Worm (Caenorhabditis elegans) whole organism, L3 larva: Measurements from ENCODE around the gene T27D12.6.

Experiments
- R02D3.7 ChIP-seq: fragments of 150-350 bp; optimal IDR thresholded peaks from 2 replicates; lab custom pipeline; 2014; ENCODE audit warnings: missing biosample characterization, missing genetic modification characterization
- ZK546.5 ChIP-seq: sonication (generic microtip); optimal IDR thresholded peaks from 2 replicates; lab custom pipeline; 2017; ENCODE audit warnings: missing biosample characterization, missing genetic modification characterization
- aly-2 ChIP-seq: fragments of 150-350 bp; optimal IDR thresholded peaks from 2 replicates; lab custom pipeline; 2014; ENCODE audit warnings: missing biosample characterization, missing genetic modification characterization
- ama-1 ChIP-seq: fragments of 150-350 bp; optimal IDR thresholded peaks from 2 replicates; lab custom pipeline; 2018
- ceh-16 ChIP-seq: sonication (generic microtip); optimal IDR thresholded peaks from 2 replicates; lab custom pipeline; 2017; ENCODE audit warnings: missing biosample characterization, missing genetic modification characterization
- ceh-28 ChIP-seq: fragments of 150-350 bp; optimal IDR thresholded peaks from 2 replicates; lab custom pipeline; 2014; ENCODE audit warnings: missing biosample characterization, missing genetic modification reagents, missing genetic modification characterization
- ceh-82 ChIP-seq: fragments of 150-350 bp; optimal IDR thresholded peaks from 2 replicates; lab custom pipeline; 2014; ENCODE audit warnings: missing biosample characterization, missing genetic modification characterization
- ceh-9 ChIP-seq: sonication (generic microtip); optimal IDR thresholded peaks from 2 replicates; lab custom pipeline; 2018; ENCODE audit warnings: missing biosample characterization, missing genetic modification characterization
- egl-27 ChIP-seq: sonication (generic microtip); optimal IDR thresholded peaks from 4 replicates; lab custom pipeline; 2017; ENCODE audit warnings: missing biosample characterization, missing genetic modification reagents, missing genetic modification characterization
- egl-5 ChIP-seq: fragments of 150-350 bp; optimal IDR thresholded peaks from 2 replicates; lab custom pipeline; 2017; ENCODE audit warnings: missing biosample characterization, missing genetic modification reagents, missing genetic modification characterization, inconsistent platforms
- elt-1 ChIP-seq: fragments of 150-350 bp; optimal IDR thresholded peaks from 2 replicates; lab custom pipeline; 2014; ENCODE audit warnings: missing biosample characterization, missing genetic modification characterization
- elt-2 ChIP-seq: sonication (generic microtip); optimal IDR thresholded peaks from 2 replicates; lab custom pipeline; 2016; ENCODE audit warnings: missing genetic modification reagents, mild to moderate bottlenecking, missing genetic modification characterization, missing compliant biosample characterization
- eor-1 ChIP-seq, 2 experiments: fragments of 150-350 bp; optimal IDR thresholded peaks; 2 replicates each; lab custom pipeline; 2014 to 2018; ENCODE audit warnings: missing biosample characterization in 2 of 2, missing genetic modification characterization in 2 of 2
- fkh-10 ChIP-seq: sonication (generic microtip); optimal IDR thresholded peaks from 2 replicates; lab custom pipeline; 2017; ENCODE audit warnings: missing biosample characterization, missing genetic modification reagents, missing genetic modification characterization
- fkh-2 ChIP-seq: fragments of 150-350 bp; optimal IDR thresholded peaks from 2 replicates; lab custom pipeline; 2014; ENCODE audit warnings: missing biosample characterization, missing genetic modification reagents, missing genetic modification characterization
- fos-1 ChIP-seq: fragments of 150-350 bp; optimal IDR thresholded peaks from 2 replicates; lab custom pipeline; 2014; ENCODE audit warnings: missing biosample characterization, missing genetic modification characterization
- hmg-11 ChIP-seq: sonication (generic microtip); optimal IDR thresholded peaks from 2 replicates; lab custom pipeline; 2016; ENCODE audit warnings: missing genetic modification characterization, missing compliant biosample characterization
- jun-1 ChIP-seq: fragments of 150-350 bp; optimal IDR thresholded peaks from 2 replicates; lab custom pipeline; 2014; ENCODE audit warnings: missing biosample characterization, missing genetic modification reagents, missing genetic modification characterization
- lin-15B ChIP-seq: fragments of 150-350 bp; optimal IDR thresholded peaks from 2 replicates; lab custom pipeline; 2014; ENCODE audit warnings: missing biosample characterization, missing genetic modification characterization
- lin-39 ChIP-seq: fragments of 150-350 bp; optimal IDR thresholded peaks from 2 replicates; lab custom pipeline; 2018; ENCODE audit warnings: missing biosample characterization, missing genetic modification reagents, missing genetic modification characterization
- lsy-12 ChIP-seq: sonication (generic microtip); optimal IDR thresholded peaks from 2 replicates; lab custom pipeline; 2016; ENCODE audit warnings: mild to moderate bottlenecking, missing genetic modification characterization, missing compliant biosample characterization
- mdl-1 ChIP-seq: fragments of 150-350 bp; optimal IDR thresholded peaks from 2 replicates; lab custom pipeline; 2014; ENCODE audit warnings: missing biosample characterization, missing genetic modification characterization
- nfya-1 ChIP-seq: sonication (generic microtip); optimal IDR thresholded peaks from 2 replicates; lab custom pipeline; 2017; ENCODE audit warnings: missing genetic modification characterization, mild to moderate bottlenecking, missing compliant biosample characterization, antibody characterized with exemption, moderate library complexity; ENCODE audit not compliant: insufficient read depth
- nhr-11 ChIP-seq: fragments of 150-350 bp; optimal IDR thresholded peaks from 2 replicates; lab custom pipeline; 2014; ENCODE audit warnings: missing biosample characterization, missing genetic modification characterization
- nhr-12 ChIP-seq: fragments of 150-350 bp; optimal IDR thresholded peaks from 2 replicates; lab custom pipeline; 2014; ENCODE audit warnings: missing biosample characterization, missing genetic modification characterization
- nhr-23 ChIP-seq: fragments of 150-350 bp; optimal IDR thresholded peaks from 2 replicates; lab custom pipeline; 2014; ENCODE audit warnings: missing biosample characterization, missing genetic modification reagents, missing genetic modification characterization
- nhr-237 ChIP-seq: fragments of 150-350 bp; optimal IDR thresholded peaks from 2 replicates; lab custom pipeline; 2014; ENCODE audit warnings: missing biosample characterization, missing genetic modification characterization
- nhr-25 ChIP-seq: sonication (generic microtip); optimal IDR thresholded peaks from 2 replicates; lab custom pipeline; 2017; ENCODE audit warnings: missing biosample characterization, missing genetic modification characterization
- nhr-28 ChIP-seq: fragments of 150-350 bp; optimal IDR thresholded peaks from 2 replicates; lab custom pipeline; 2014; ENCODE audit warnings: missing biosample characterization, missing genetic modification characterization
- nhr-43 ChIP-seq: sonication (generic microtip); optimal IDR thresholded peaks from 2 replicates; lab custom pipeline; 2016; ENCODE audit warnings: mild to moderate bottlenecking, missing genetic modification characterization, missing compliant biosample characterization; ENCODE audit not compliant: poor library complexity, severe bottlenecking
- nhr-76 ChIP-seq: fragments of 150-350 bp; sonication (generic microtip); optimal IDR thresholded peaks from 5 replicates; lab custom pipeline; 2014; ENCODE audit warnings: missing biosample characterization, missing genetic modification characterization
- nhr-77 ChIP-seq: fragments of 150-350 bp; optimal IDR thresholded peaks from 2 replicates; lab custom pipeline; 2014; ENCODE audit warnings: missing biosample characterization, missing genetic modification characterization
- pha-4 ChIP-seq: fragments of 150-350 bp; optimal IDR thresholded peaks from 2 replicates; lab custom pipeline; 2014; ENCODE audit warnings: missing biosample characterization, missing genetic modification reagents, missing genetic modification characterization
- pqm-1 ChIP-seq: fragments of 150-350 bp; optimal IDR thresholded peaks from 2 replicates; lab custom pipeline; 2017; ENCODE audit warnings: missing biosample characterization, missing genetic modification characterization, inconsistent platforms
- sea-2 ChIP-seq: fragments of 150-350 bp; sonication (generic microtip); optimal IDR thresholded peaks from 4 replicates; lab custom pipeline; 2014; ENCODE audit warnings: missing biosample characterization, missing genetic modification reagents, missing genetic modification characterization
- skn-1 ChIP-seq: fragments of 150-350 bp; optimal IDR thresholded peaks from 2 replicates; lab custom pipeline; 2014; ENCODE audit warnings: missing biosample characterization, missing genetic modification characterization
- snpc-4 ChIP-seq: fragments of 150-350 bp; optimal IDR thresholded peaks from 2 replicates; lab custom pipeline; 2014; ENCODE audit warnings: missing biosample characterization, missing genetic modification characterization
- tbx-2 ChIP-seq: sonication (generic microtip); optimal IDR thresholded peaks from 2 replicates; lab custom pipeline; 2016; ENCODE audit warnings: mild to moderate bottlenecking, missing genetic modification characterization, missing compliant biosample characterization
- unc-62 ChIP-seq: fragments of 150-350 bp; sonication (generic microtip); optimal IDR thresholded peaks from 4 replicates; lab custom pipeline; 2014; ENCODE audit warnings: missing biosample characterization, missing genetic modification reagents, missing genetic modification characterization
- ztf-11 ChIP-seq: fragments of 150-350 bp; optimal IDR thresholded peaks from 2 replicates; lab custom pipeline; 2014; ENCODE audit warnings: missing biosample characterization, missing genetic modification characterization
- ztf-4 ChIP-seq: fragments of 150-350 bp; optimal IDR thresholded peaks from 2 replicates; lab custom pipeline; 2014; ENCODE audit warnings: missing biosample characterization, missing genetic modification characterization

T27D12.6 gene

ce11 chrII:11865644-11866043, 30.3 kb downstream of the T27D12.6 start, which contains the start of gene K12D12.4:
TSS of gene K12D12.4 (minus strand) at chrII:11865744.
- no peak for TF ChIP-seq aly-2 (tag; lab: Kevin White, UChicago)
- no peak for TF ChIP-seq fkh-10 (GFP tag; lab: Kevin White, UChicago)
- no peak for TF ChIP-seq eor-1 (tag; optimal IDR thresholded peaks at IDR 0.05; lab: Kevin White, UChicago)
- TF ChIP-seq nhr-23 (tag; lab: Kevin White, UChicago), result no peak
- no peak for TF ChIP-seq nhr-237
- no peak for TF ChIP-seq nfya-1
- no peak for TF ChIP-seq jun-1 (tag; lab: Kevin White, UChicago)
- TF ChIP-seq ceh-16, result no peak
- TF ChIP-seq nhr-11 (tag; lab: Kevin White, UChicago), result no peak
- no peak for TF ChIP-seq R02D3.7 (tag; lab: Kevin White, UChicago)
- no peak for TF ChIP-seq fkh-2 (tag; lab: Kevin White, UChicago)
- TF ChIP-seq nhr-43, result no peak

- TF ChIP-seq ztf-11 (tag; lab: Kevin White, UChicago), result no peak
- no peak for TF ChIP-seq nhr-25
- no peak for TF ChIP-seq hmg-11
- TF ChIP-seq nhr-77 (tag; lab: Kevin White, UChicago), result no peak
- TF ChIP-seq skn-1 (tag; lab: Kevin White, UChicago), result no peak
- no peak for TF ChIP-seq nhr-12 (tag; lab: Kevin White, UChicago)
- no peak for TF ChIP-seq snpc-4 (tag; lab: Kevin White, UChicago)
- TF ChIP-seq fkh-10 (GFP tag; lab: Kevin White, UChicago), result no peak
- TF ChIP-seq nhr-23 (tag; lab: Kevin White, UChicago), result no peak
- TF ChIP-seq ztf-4 (tag; lab: Kevin White, UChicago), result no peak
- TF ChIP-seq lin-39 (tag; lab: Kevin White, UChicago), result no peak
- no peak for TF ChIP-seq ZK546.5 (tag; lab: Kevin White, UChicago)
- TF ChIP-seq lsy-12 (tag; lab: Kevin White, UChicago), result no peak
Measured at ce11 chrII:11868234-11868633, 32.9 kb downstream of the T27D12.6 start, which contains the start of gene col-84. TSS of gene col-84 (plus strand) at chrII:11868534.

- TF ChIP-seq ceh-28 (tag; lab: Kevin White, UChicago) (no peak), nhr-76 (no peak), ceh-16 (no peak), R02D3.7 (tag; lab: Kevin White, UChicago) (no peak), mdl-1 (tag; lab: Kevin White, UChicago) (no peak), lin-15B (tag; lab: Kevin White, UChicago) (no peak), ceh-9 (no peak), nhr-12 (tag; lab: Kevin White, UChicago) (no peak), unc-62 (no peak), nfya-1 (no peak), eor-1 (tag; optimal IDR thresholded peaks at IDR 0.05; lab: Kevin White, UChicago) (no peak), nhr-77 (tag; lab: Kevin White, UChicago) (no peak), tbx-2 (tag; lab: Kevin White, UChicago) (no peak)
Measured at ce11 chrII:11868893-11869292, 33.6 kb downstream of the T27D12.6 start.

DNA sequence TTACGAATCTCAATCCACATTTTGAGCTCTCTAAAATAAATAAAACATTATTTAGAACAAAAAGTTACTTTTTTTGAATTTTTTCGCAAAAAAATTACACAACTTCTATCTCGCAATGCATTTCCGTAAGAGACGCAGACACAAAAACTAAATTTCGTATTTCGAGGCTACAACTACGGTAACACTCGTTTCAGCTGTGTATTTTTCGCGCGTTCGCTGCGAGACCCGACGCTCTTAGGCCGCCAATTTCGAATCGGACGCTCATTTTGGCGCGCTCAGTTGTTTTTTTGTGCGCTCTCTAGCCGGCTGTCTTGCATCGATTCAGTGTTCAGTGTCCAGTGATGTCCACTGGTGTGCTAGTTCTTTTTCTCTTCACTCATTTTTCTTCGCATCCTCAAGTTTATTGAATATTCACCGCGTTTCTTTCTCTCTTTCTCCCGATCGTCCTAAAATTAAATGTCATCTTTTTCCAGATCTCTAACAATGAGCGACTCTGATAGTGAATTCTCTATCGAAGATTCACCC, 39.4 kb downstream of the T27D12.6 start, which contains the start of the genes npp-3 and top-2:
TSS of gene npp-3 (minus strand) at position 115 of the 525 bp plus-strand sequence.
TSS of gene top-2 (plus strand) at position 475 of the 525 bp plus-strand sequence.
- TF ChIP-seq skn-1 (tag; lab: Kevin White, UChicago) (peak; percentile 93), tbx-2 (tag; lab: Kevin White, UChicago) (peak; percentile 75), nhr-237 (no peak), nhr-28 (tag; lab: Kevin White, UChicago) (no peak), R02D3.7 (tag; lab: Kevin White, UChicago) (peak; percentile 93), unc-62 (peak; percentile 62), lsy-12 (tag; lab: Kevin White, UChicago) (peak; percentile 89), egl-5 (tag; lab: Kevin White, UChicago) (peak; percentile 92), snpc-4 (tag; lab: Kevin White, UChicago) (peak; percentile 82), fos-1 (tag; lab: Kevin White, UChicago) (no peak), nhr-23 (tag; lab: Kevin White, UChicago) (peak; percentile 96), nhr-25 (peak; percentile 97), ztf-11 (tag; lab: Kevin White, UChicago) (no peak), nhr-77 (tag; lab: Kevin White, UChicago) (peak; percentile 75), ztf-4 (tag; lab: Kevin White, UChicago) (peak; percentile 41), ama-1 (lab: Kevin White, UChicago) (peak; percentile 75), lin-15B (tag; lab: Kevin White, UChicago) (peak; percentile 96), nhr-11 (tag; lab: Kevin White, UChicago) (peak; percentile 97), elt-2 (tag; lab: Kevin White, UChicago) (peak; percentile 69), lin-39 (tag; lab: Kevin White, UChicago) (peak; percentile 97), elt-1 (tag; lab: Kevin White, UChicago) (peak; percentile 75), nhr-12 (tag; lab: Kevin White, UChicago) (no peak), ceh-28 (tag; lab: Kevin White, UChicago) (peak; percentile 85), hmg-11 (peak; percentile 89), ceh-82 (tag; lab: Kevin White, UChicago) (peak; percentile 77), sea-2 (GFP tag; lab: Kevin White, UChicago) (no peak), jun-1 (tag; lab: Kevin White, UChicago) (peak; percentile 80), aly-2 (tag; lab: Kevin White, UChicago) (no peak), ZK546.5 (tag; lab: Kevin White, UChicago) (peak; percentile 26), fkh-10 (GFP tag; lab: Kevin White, UChicago) (peak; percentile 91), egl-27 (tag; lab: Kevin White, UChicago) (peak; percentile 34), pha-4 (peak; percentile 98), nfya-1 (peak; percentile 99), pqm-1 (tag; lab: Kevin White, UChicago) (peak; percentile 57), fkh-2 (tag; lab: Kevin White, UChicago) (no peak), nhr-43 (peak; percentile 84)
